Fruit fly (Drosophila melanogaster) Kc167 (cell line): Measurements from ENCODE around the gene unc-4.

ENCODE experiments used
- Myc ChIP-seq: fragments of >200 bp; optimal IDR thresholded peaks from 2 replicates; lab custom pipeline; 2017; ENCODE audit warnings: missing external identifiers
- Sin3A ChIP-seq: fragments of >200 bp; optimal IDR thresholded peaks from 2 replicates; lab custom pipeline; 2018; ENCODE audit warnings: missing external identifiers
- h ChIP-seq: fragments of >200 bp; optimal IDR thresholded peaks from 3 replicates; lab custom pipeline; 2018; ENCODE audit warnings: missing external identifiers
- insv ChIP-seq: fragments of >200 bp; optimal IDR thresholded peaks from 3 replicates; lab custom pipeline; 2018; ENCODE audit warnings: missing external identifiers
- psq ChIP-seq: fragments of >200 bp; optimal IDR thresholded peaks from 2 replicates; lab custom pipeline; 2017; ENCODE audit warnings: missing external identifiers
- ttk ChIP-seq: sonication (Bioruptor generic); optimal IDR thresholded peaks from 2 replicates; lab custom pipeline; 2017; ENCODE audit warnings: missing external identifiers

- TF ChIP-seq Myc = no peak
- no peak for TF ChIP-seq ttk (lab: Kevin White, UChicago)
- TF ChIP-seq psq = no peak
- no peak for TF ChIP-seq h (lab: Kevin White, UChicago)
- no peak for TF ChIP-seq insv
- TF ChIP-seq Sin3A (lab: Kevin White, UChicago) = no peak
Measured at dm6 chrX:17790710-17791109, 22.3 kb downstream of the unc-4 start, which contains the start of gene OdsH.
